Fruit fly (Drosophila melanogaster): ENCODE results near the gene fru.

- TF ChIP-seq CTCF (optimal IDR thresholded peaks at IDR 0.05) (no peak), CG8478 (optimal IDR thresholded peaks at IDR 0.05) (no peak)
Observed at dm6 chr3R:18508346-18508745, 37.0 kb downstream of the fru start.
